Fruit fly (Drosophila melanogaster) whole organism, embryonic: Measurements from ENCODE around the gene CG7191.
"Not testable (repeated sequence)": the region's sequence is repeated elsewhere in the genome, so short reads cannot be mapped to it uniquely, and the experiment has no call there.

Experiments used
- Atf-2 ChIP-seq: fragments of 200-800 bp; sonication (Bioruptor generic); optimal IDR thresholded peaks from 2 replicates; lab custom pipeline; 2016; ENCODE audit warnings: missing biosample characterization, missing genetic modification characterization
- CG10959 ChIP-seq: fragments of 200-800 bp; sonication (Bioruptor generic); IDR thresholded peaks from 2 replicates; pipeline ENCODE4 v1.3.6; 2022; ENCODE audit warnings: missing biosample characterization, missing genetic modification characterization
- CG12769 ChIP-seq: fragments of 200-800 bp; sonication (Bioruptor generic); optimal IDR thresholded peaks from 2 replicates; lab custom pipeline; 2019; ENCODE audit warnings: missing biosample characterization, mild to moderate bottlenecking, missing genetic modification characterization, moderate library complexity
- CG12942 ChIP-seq: fragments of 200-800 bp; sonication (Bioruptor generic); optimal IDR thresholded peaks from 3 replicates; lab custom pipeline; 2016; ENCODE audit warnings: missing biosample characterization, missing genetic modification characterization
- CG17912 ChIP-seq: fragments of 200-800 bp; sonication (Bioruptor generic); optimal IDR thresholded peaks from 2 replicates; lab custom pipeline; 2018; ENCODE audit warnings: missing biosample characterization, mild to moderate bottlenecking, missing genetic modification characterization
- CG8765 ChIP-seq: fragments of 200-800 bp; sonication (Bioruptor generic); IDR thresholded peaks from 2 replicates; pipeline ENCODE4 v1.3.6; 2022; ENCODE audit warnings: missing biosample characterization, missing genetic modification characterization
- CoRest ChIP-seq: fragments of 200-800 bp; sonication (Bioruptor generic); optimal IDR thresholded peaks from 3 replicates; lab custom pipeline; 2018; ENCODE audit warnings: missing biosample characterization, mild to moderate bottlenecking, missing genetic modification characterization, moderate library complexity
- D19A ChIP-seq: fragments of 200-800 bp; optimal IDR thresholded peaks from 3 replicates; lab custom pipeline; 2019; ENCODE audit warnings: missing biosample characterization, mild to moderate bottlenecking, missing genetic modification characterization, moderate library complexity
- Deaf1 ChIP-seq: fragments of 200-800 bp; optimal IDR thresholded peaks from 3 replicates; lab custom pipeline; 2019; ENCODE audit warnings: missing biosample characterization, mild to moderate bottlenecking, missing genetic modification characterization, moderate library complexity
- Dip2 ChIP-seq: fragments of 200-800 bp; sonication (Bioruptor generic); IDR thresholded peaks from 2 replicates; pipeline ENCODE4 v1.3.6; 2022; ENCODE audit warnings: missing biosample characterization, missing genetic modification characterization
- Ets65A ChIP-seq: fragments of 200-800 bp; sonication (Bioruptor generic); peaks from one replicate; lab custom pipeline; 2016; ENCODE audit warnings: missing biosample characterization, missing genetic modification characterization
- Side ChIP-seq: fragments of 200-800 bp; sonication (Bioruptor generic); optimal IDR thresholded peaks from 2 replicates; lab custom pipeline; 2016; ENCODE audit warnings: missing biosample characterization, missing genetic modification characterization
- Tbp ChIP-seq: fragments of >200 bp; optimal IDR thresholded peaks from 2 replicates; lab custom pipeline; 2018; ENCODE audit warnings: missing biosample characterization, missing genetic modification characterization
- ab ChIP-seq: fragments of 200-800 bp; sonication (Bioruptor generic); optimal IDR thresholded peaks from 2 replicates; lab custom pipeline; 2016; ENCODE audit warnings: missing biosample characterization, missing genetic modification characterization
- bsh ChIP-seq, 2 experiments: fragments of 200-800 bp; sonication (Bioruptor generic); optimal IDR thresholded peaks; 2 replicates each; lab custom pipeline; 2017 to 2018; ENCODE audit warnings: mild to moderate bottlenecking in 2 of 2, missing biosample characterization in 2 of 2, missing genetic modification characterization in 2 of 2, moderate library complexity in 1 of 2
- dmrt11E ChIP-seq: fragments of 200-800 bp; sonication (Bioruptor generic); optimal IDR thresholded peaks from 3 replicates; lab custom pipeline; 2018; ENCODE audit warnings: missing biosample characterization, mild to moderate bottlenecking, missing genetic modification characterization, moderate library complexity
- dpn ChIP-seq, 2 experiments: fragments of 200-800 bp; sonication (Bioruptor generic); optimal IDR thresholded peaks; 3 replicates each; lab custom pipeline; 2016; ENCODE audit warnings: missing biosample characterization in 2 of 2, missing genetic modification characterization in 2 of 2
- fd96Cb ChIP-seq: fragments of 200-800 bp; sonication (Bioruptor generic); optimal IDR thresholded peaks from 2 replicates; lab custom pipeline; 2018; ENCODE audit warnings: missing biosample characterization, mild to moderate bottlenecking, missing genetic modification characterization, moderate library complexity
- gem ChIP-seq: fragments of 200-800 bp; sonication (Bioruptor generic); optimal IDR thresholded peaks from 2 replicates; lab custom pipeline; 2019; ENCODE audit warnings: missing biosample characterization, mild to moderate bottlenecking, missing genetic modification characterization, moderate library complexity
- jumu ChIP-seq: fragments of 200-800 bp; sonication (Bioruptor generic); optimal IDR thresholded peaks from 3 replicates; lab custom pipeline; 2016; ENCODE audit warnings: missing biosample characterization, missing genetic modification characterization
- kay ChIP-seq: fragments of 200-800 bp; sonication (Bioruptor generic); optimal IDR thresholded peaks from 2 replicates; lab custom pipeline; 2016; ENCODE audit warnings: missing biosample characterization, missing genetic modification characterization
- kni ChIP-seq: fragments of 200-800 bp; sonication (Bioruptor generic); optimal IDR thresholded peaks from 3 replicates; lab custom pipeline; 2017; ENCODE audit warnings: mild to moderate bottlenecking, missing biosample characterization, missing genetic modification reagents, missing genetic modification characterization
- lbe ChIP-seq: fragments of 200-800 bp; sonication (Bioruptor generic); optimal IDR thresholded peaks from 2 replicates; lab custom pipeline; 2016; ENCODE audit warnings: missing biosample characterization, mild to moderate bottlenecking, missing genetic modification characterization
- luna ChIP-seq: fragments of 200-800 bp; sonication (Bioruptor generic); optimal IDR thresholded peaks from 2 replicates; lab custom pipeline; 2016; ENCODE audit warnings: missing biosample characterization, missing genetic modification characterization
- salm ChIP-seq: fragments of 200-800 bp; sonication (Bioruptor generic); optimal IDR thresholded peaks from 2 replicates; lab custom pipeline; 2018; ENCODE audit warnings: missing biosample characterization, mild to moderate bottlenecking, missing genetic modification characterization
- scrt ChIP-seq: fragments of 200-800 bp; sonication (Bioruptor generic); optimal IDR thresholded peaks from 2 replicates; lab custom pipeline; 2018; ENCODE audit warnings: missing biosample characterization, mild to moderate bottlenecking, missing genetic modification characterization, moderate library complexity
- sug ChIP-seq: fragments of 200-800 bp; optimal IDR thresholded peaks from 2 replicates; lab custom pipeline; 2019; ENCODE audit warnings: missing biosample characterization, mild to moderate bottlenecking, missing genetic modification characterization, moderate library complexity
- trh ChIP-seq: fragments of 200-800 bp; sonication (Bioruptor generic); optimal IDR thresholded peaks from 2 replicates; lab custom pipeline; 2016; ENCODE audit warnings: missing biosample characterization, missing genetic modification characterization
- tx ChIP-seq: fragments of 200-800 bp; sonication (Bioruptor generic); optimal IDR thresholded peaks from 2 replicates; lab custom pipeline; 2016; ENCODE audit warnings: missing biosample characterization, missing genetic modification characterization
- vvl ChIP-seq: fragments of 200-800 bp; sonication (Bioruptor generic); IDR thresholded peaks from 2 replicates; pipeline ENCODE4 v1.3.6; 2022; ENCODE audit warnings: missing biosample characterization, missing genetic modification characterization
- zen ChIP-seq: fragments of 200-800 bp; sonication (Bioruptor generic); optimal IDR thresholded peaks from 3 replicates; lab custom pipeline; 2018; ENCODE audit warnings: missing biosample characterization, mild to moderate bottlenecking, missing genetic modification characterization, moderate library complexity
- zf30C ChIP-seq: fragments of 200-800 bp; sonication (Bioruptor generic); optimal IDR thresholded peaks from 3 replicates; lab custom pipeline; 2018; ENCODE audit warnings: missing biosample characterization, mild to moderate bottlenecking, missing genetic modification characterization

The CG7191 gene

dm6 chr2L:7767328-7767727 is at the start of gene CG7191:
Gene CG7191, plus strand, starts transcription at chr2L:7767628.
- TF ChIP-seq fd96Cb (tag; lab: Kevin White, UChicago) (no peak), Ets65A (GFP tag; lab: Kevin White, UChicago) (peak; percentile 23), scrt (GFP tag; lab: Kevin White, UChicago) (peak; percentile 83), kni (no peak), CG8765 (GFP tag; lab: Robert Waterston, UW) (no peak), Dip2 (GFP tag; lab: Robert Waterston, UW) (no peak), Deaf1 (tag; lab: Kevin White, UChicago) (peak; percentile 90), CG12942 (GFP tag; lab: Kevin White, UChicago) (no peak), dpn (GFP tag; optimal IDR thresholded peaks at IDR 0.05; lab: Kevin White, UChicago) (no peak)

- no peak for TF ChIP-seq jumu (GFP tag; lab: Kevin White, UChicago)
- TF ChIP-seq gem (tag; lab: Kevin White, UChicago), result no peak
- no peak for TF ChIP-seq CG17912 (GFP tag; lab: Kevin White, UChicago)
- TF ChIP-seq Tbp (GFP tag; lab: Kevin White, UChicago), result no peak
- TF ChIP-seq Side (GFP tag; lab: Kevin White, UChicago), result no peak
- TF ChIP-seq tx (GFP tag; lab: Kevin White, UChicago), result no peak
Observed at dm6 chr2L:7719387-7719786, 48.0 kb upstream of the CG7191 start, which contains the start of gene CG13793. Gene CG13793, minus strand, starts transcription at chr2L:7719487.

- TF ChIP-seq lbe (GFP tag; lab: Kevin White, UChicago) (no peak), vvl (GFP tag; lab: Robert Waterston, UW) (no peak)
Observed at dm6 chr2L:7722102-7722501, 45.3 kb upstream of the CG7191 start.

- no peak for TF ChIP-seq ab (GFP tag; lab: Kevin White, UChicago)
- no peak for TF ChIP-seq dmrt11E (tag; lab: Kevin White, UChicago)
- no peak for TF ChIP-seq CoRest (tag; lab: Kevin White, UChicago)
- TF ChIP-seq kay (GFP tag; lab: Kevin White, UChicago), result no peak
- no peak for TF ChIP-seq salm (tag; lab: Kevin White, UChicago)
- TF ChIP-seq CG10959 (GFP tag; lab: Robert Waterston, UW), result no peak
- TF ChIP-seq CG12769 (tag; lab: Kevin White, UChicago), result no peak
- TF ChIP-seq luna (GFP tag; lab: Kevin White, UChicago), result no peak
- TF ChIP-seq trh, result no peak
- no peak for TF ChIP-seq Atf-2 (GFP tag; lab: Kevin White, UChicago)
Observed at dm6 chr2L:7722723-7723122, 44.7 kb upstream of the CG7191 start, which contains the start of gene CG13794. Gene CG13794, minus strand, starts transcription at chr2L:7722823.

dm6 chr2L:7726268-7726997 is 41.0 kb upstream of the CG7191 start, which contains the start of gene CG13795:
Gene CG13795, minus strand, starts transcription at chr2L:7726298.
- TF ChIP-seq gem (tag; lab: Kevin White, UChicago) (peak; percentile 38), D19A (tag; lab: Kevin White, UChicago) (peak; percentile 93), Ets65A (GFP tag; lab: Kevin White, UChicago) (peak; percentile 15), sug (tag; lab: Kevin White, UChicago) (no peak), CoRest (tag; lab: Kevin White, UChicago) (peak; percentile 13)

dm6 chr2L:7732570-7732969 is 34.9 kb upstream of the CG7191 start, which contains the start of gene CG13796:
Gene CG13796, minus strand, starts transcription at chr2L:7732670.
- TF ChIP-seq bsh (GFP tag; optimal IDR thresholded peaks at IDR 0.05; lab: Kevin White, UChicago); zf30C (GFP tag; lab: Kevin White, UChicago); zen (tag; lab: Kevin White, UChicago): not testable (repeated sequence)
